Worm (Caenorhabditis elegans) whole organism, mixed stage, embryonic: Measurements from ENCODE around the gene fbxa-36.

Experiments
- blmp-1 ChIP-seq: fragments of 150-350 bp; optimal IDR thresholded peaks from 2 replicates; lab custom pipeline; 2014; ENCODE audit warnings: missing biosample characterization, missing genetic modification characterization
- ces-1 ChIP-seq: fragments of 150-350 bp; optimal IDR thresholded peaks from 2 replicates; lab custom pipeline; 2014; ENCODE audit warnings: missing biosample characterization, missing genetic modification reagents, missing genetic modification characterization
- lin-13 ChIP-seq: fragments of 150-350 bp; optimal IDR thresholded peaks from 2 replicates; lab custom pipeline; 2014; ENCODE audit warnings: missing biosample characterization, missing genetic modification characterization
- lin-32 ChIP-seq: fragments of 200-800 bp; sonication (Bioruptor generic); optimal IDR thresholded peaks from 2 replicates; lab custom pipeline; 2018; ENCODE audit warnings: mild to moderate bottlenecking, missing genetic modification characterization, missing compliant biosample characterization
- mab-5 ChIP-seq: fragments of 150-350 bp; optimal IDR thresholded peaks from 2 replicates; lab custom pipeline; 2014; ENCODE audit warnings: missing biosample characterization, missing genetic modification characterization
- mls-2 ChIP-seq: sonication (generic microtip); optimal IDR thresholded peaks from 2 replicates; lab custom pipeline; 2016; ENCODE audit warnings: mild to moderate bottlenecking, missing genetic modification characterization, moderate library complexity, missing compliant biosample characterization
- pha-4 ChIP-seq: fragments of 150-350 bp; optimal IDR thresholded peaks from 2 replicates; lab custom pipeline; 2018; ENCODE audit warnings: missing biosample characterization, missing genetic modification reagents, missing genetic modification characterization
- ztf-11 ChIP-seq: fragments of 150-350 bp; optimal IDR thresholded peaks from 2 replicates; lab custom pipeline; 2014; ENCODE audit warnings: missing biosample characterization, missing genetic modification characterization

DNA sequence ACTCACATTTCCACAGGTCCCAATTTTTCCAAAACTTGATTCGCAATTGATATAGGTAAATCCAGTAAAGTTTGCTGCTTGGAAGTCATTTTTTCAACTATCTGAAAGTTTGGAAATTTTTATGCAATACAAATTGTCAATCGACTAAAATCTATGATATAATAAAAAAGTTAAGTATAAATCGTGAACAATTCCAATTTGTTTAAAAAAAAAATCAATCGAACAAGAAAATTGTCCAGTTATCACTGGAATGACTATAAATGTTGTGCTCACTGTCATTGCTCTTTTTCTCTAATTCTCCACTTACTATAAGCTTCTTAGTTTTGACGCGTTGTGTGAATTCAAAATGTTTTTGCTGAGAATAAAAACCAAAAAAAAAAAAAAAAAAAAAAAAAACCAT, 23.9 kb downstream of the fbxa-36 start, which contains the start of gene fbxa-32:
- TF ChIP-seq mls-2 (tag; lab: Kevin White, UChicago): no peak
- no peak for TF ChIP-seq lin-32 (GFP tag; lab: Kevin White, UChicago)
- TF ChIP-seq pha-4 (tag; lab: Kevin White, UChicago): no peak
- no peak for TF ChIP-seq ztf-11 (tag; lab: Kevin White, UChicago)
- no peak for TF ChIP-seq ces-1 (GFP tag; lab: Kevin White, UChicago)
- no peak for TF ChIP-seq blmp-1 (tag; lab: Kevin White, UChicago)
- no peak for TF ChIP-seq mab-5 (tag; lab: Kevin White, UChicago)
- no peak for TF ChIP-seq lin-13 (tag; lab: Kevin White, UChicago)
